Worm (Caenorhabditis elegans) whole organism, young adult: ENCODE measurements around the gene skr-18.
A peak's percentile ranks its signal among the peaks of the same experiment; 100 is the strongest.

Experiments used
- B0035.1 ChIP-seq: sonication (generic microtip); optimal IDR thresholded peaks from 2 replicates; lab custom pipeline; 2016; ENCODE audit warnings: missing genetic modification characterization, mild to moderate bottlenecking, missing compliant biosample characterization, missing genotype, missing genetic modification reagents
- B0336.3 ChIP-seq: fragments of 200-800 bp; sonication (Bioruptor generic); IDR thresholded peaks from 2 replicates; pipeline ENCODE4 v1.3.6; 2022; ENCODE audit warnings: missing genetic modification characterization, missing compliant biosample characterization
- C17E4.6 ChIP-seq: fragments of 200-800 bp; sonication (Bioruptor generic); IDR thresholded peaks from 2 replicates; pipeline ENCODE4 v1.3.6; 2022; ENCODE audit warnings: missing genetic modification reagents, missing genetic modification characterization, missing compliant biosample characterization
- F10E7.11 ChIP-seq: sonication (generic microtip); optimal IDR thresholded peaks from 2 replicates; lab custom pipeline; 2017; ENCODE audit warnings: mild to moderate bottlenecking, missing genetic modification characterization, moderate library complexity, missing compliant biosample characterization
- F39B2.1 ChIP-seq: fragments of 200-800 bp; sonication (Bioruptor generic); IDR thresholded peaks from 2 replicates; pipeline ENCODE4 v1.3.6; 2022; ENCODE audit warnings: missing genetic modification reagents, missing genetic modification characterization, missing compliant biosample characterization
- F49E8.2 ChIP-seq: sonication (generic microtip); optimal IDR thresholded peaks from 3 replicates; lab custom pipeline; 2017; ENCODE audit warnings: missing genetic modification characterization, mild to moderate bottlenecking, missing compliant biosample characterization, antibody characterized with exemption, moderate library complexity; ENCODE audit not compliant: insufficient read depth
- F52B5.7 ChIP-seq: sonication (generic microtip); optimal IDR thresholded peaks from 2 replicates; lab custom pipeline; 2016; ENCODE audit warnings: mild to moderate bottlenecking, missing genetic modification characterization, missing compliant biosample characterization
- ZK185.1 ChIP-seq: sonication (generic microtip); optimal IDR thresholded peaks from 2 replicates; lab custom pipeline; 2016; ENCODE audit warnings: mild to moderate bottlenecking, missing genetic modification characterization, missing compliant biosample characterization; ENCODE audit not compliant: poor library complexity, severe bottlenecking
- ama-1 ChIP-seq, 3 experiments: fragments of 150-350 bp in 1 of 3; sonication (generic microtip) in 2 of 3; optimal IDR thresholded peaks; 2 replicates each; lab custom pipeline; 2014 to 2018; ENCODE audit warnings: missing biosample characterization in 2 of 3, missing genetic modification characterization in 2 of 3, missing genetic modification reagents in 2 of 3
- aptf-3 ChIP-seq: fragments of 200-800 bp; sonication (Bioruptor generic); IDR thresholded peaks from 2 replicates; pipeline ENCODE4 v1.3.6; 2022; ENCODE audit warnings: missing genetic modification characterization, missing compliant biosample characterization
- athp-1 ChIP-seq: sonication (generic microtip); optimal IDR thresholded peaks from 2 replicates; lab custom pipeline; 2017; ENCODE audit warnings: mild to moderate bottlenecking, missing genetic modification characterization, missing compliant biosample characterization
- attf-5 ChIP-seq: fragments of 200-800 bp; sonication (Bioruptor generic); optimal IDR thresholded peaks from 2 replicates; lab custom pipeline; 2018; ENCODE audit warnings: mild to moderate bottlenecking, missing genetic modification characterization, missing compliant biosample characterization
- cebp-1 ChIP-seq, 2 experiments: fragments of 200-800 bp in 1 of 2; sonication (Bioruptor generic) in 1 of 2; sonication (generic microtip) in 1 of 2; IDR thresholded peaks in 1 of 2; optimal IDR thresholded peaks in 1 of 2; 2 replicates each; pipeline versions ENCODE4 v1.3.6 to Lab custom; 2017 to 2022; ENCODE audit warnings: missing compliant biosample characterization in 2 of 2, missing genetic modification characterization in 2 of 2, mild to moderate bottlenecking in 1 of 2, missing genetic modification reagents in 1 of 2, moderate library complexity in 1 of 2
- ceh-27 ChIP-seq: fragments of 200-800 bp; sonication (Bioruptor generic); optimal IDR thresholded peaks from 2 replicates; lab custom pipeline; 2018; ENCODE audit warnings: mild to moderate bottlenecking, missing genetic modification characterization, moderate library complexity, missing compliant biosample characterization
- ceh-91 ChIP-seq: fragments of 200-800 bp; sonication (Bioruptor generic); IDR thresholded peaks from 2 replicates; pipeline ENCODE4 v1.3.6; 2022; ENCODE audit warnings: missing genetic modification reagents, missing genetic modification characterization, missing compliant biosample characterization
- dox-1 ChIP-seq: fragments of 200-800 bp; sonication (Bioruptor generic); IDR thresholded peaks from 2 replicates; pipeline ENCODE4 v1.3.6; 2022; ENCODE audit warnings: missing genetic modification reagents, missing genetic modification characterization, missing compliant biosample characterization
- dpl-1 ChIP-seq: fragments of 150-350 bp; optimal IDR thresholded peaks from 2 replicates; lab custom pipeline; 2014; ENCODE audit warnings: missing biosample characterization, missing genetic modification reagents, missing genetic modification characterization
- egl-44 ChIP-seq: fragments of 200-800 bp; sonication (Bioruptor generic); IDR thresholded peaks from 2 replicates; pipeline ENCODE4 v1.3.6; 2022; ENCODE audit warnings: missing genetic modification reagents, missing genetic modification characterization, missing compliant biosample characterization
- ets-4 ChIP-seq: fragments of 200-800 bp; sonication (Bioruptor generic); optimal IDR thresholded peaks from 2 replicates; lab custom pipeline; 2018; ENCODE audit warnings: mild to moderate bottlenecking, missing genetic modification characterization, missing compliant biosample characterization
- gei-17 ChIP-seq: fragments of 200-800 bp; sonication (Bioruptor generic); optimal IDR thresholded peaks from 2 replicates; lab custom pipeline; 2018; ENCODE audit warnings: mild to moderate bottlenecking, missing genetic modification characterization, missing compliant biosample characterization
- lin-35 ChIP-seq, 3 experiments: fragments of 150-350 bp in 2 of 3; sonication (generic microtip) in 1 of 3; optimal IDR thresholded peaks; 2 replicates each; lab custom pipeline; 2014 to 2018; ENCODE audit warnings: missing biosample characterization in 3 of 3, missing genetic modification characterization in 3 of 3, missing genetic modification reagents in 3 of 3
- lsy-27 ChIP-seq: sonication (generic microtip); optimal IDR thresholded peaks from 2 replicates; lab custom pipeline; 2017; ENCODE audit warnings: missing genetic modification characterization, mild to moderate bottlenecking, missing compliant biosample characterization, antibody characterized with exemption, missing genotype, borderline replicate concordance; ENCODE audit not compliant: insufficient read depth
- mes-4 ChIP-seq: sonication (generic microtip); optimal IDR thresholded peaks from 2 replicates; lab custom pipeline; 2016; ENCODE audit warnings: missing genotype, missing genetic modification characterization, missing compliant biosample characterization
- nfya-1 ChIP-seq: sonication (generic microtip); optimal IDR thresholded peaks from 2 replicates; lab custom pipeline; 2017; ENCODE audit warnings: antibody characterized with exemption, missing compliant biosample characterization, missing genetic modification characterization, borderline replicate concordance; ENCODE audit not compliant: insufficient read depth
- nfya-2 ChIP-seq: fragments of 200-800 bp; sonication (Bioruptor generic); IDR thresholded peaks from 2 replicates; pipeline ENCODE4 v1.3.6; 2022; ENCODE audit warnings: missing genetic modification reagents, missing genetic modification characterization, missing compliant biosample characterization
- nfyb-1 ChIP-seq: fragments of 200-800 bp; sonication (Bioruptor generic); IDR thresholded peaks from 2 replicates; pipeline ENCODE4 v1.3.6; 2022; ENCODE audit warnings: missing genetic modification reagents, missing genetic modification characterization, missing compliant biosample characterization
- pbrm-1 ChIP-seq: fragments of 200-800 bp; sonication (Bioruptor generic); IDR thresholded peaks from 2 replicates; pipeline ENCODE4 v1.3.6; 2022; ENCODE audit warnings: missing genetic modification reagents, missing genetic modification characterization, missing compliant biosample characterization
- rec-8 ChIP-seq, 2 experiments: sonication (generic microtip); optimal IDR thresholded peaks; 2 replicates each; lab custom pipeline; 2016; ENCODE audit warnings: mild to moderate bottlenecking in 2 of 2, missing genetic modification characterization in 2 of 2, missing genetic modification reagents in 2 of 2, missing genotype in 2 of 2, missing biosample characterization in 1 of 2, missing compliant biosample characterization in 1 of 2, moderate library complexity in 1 of 2
- sdz-38 ChIP-seq: sonication (generic microtip); optimal IDR thresholded peaks from 2 replicates; lab custom pipeline; 2016; ENCODE audit warnings: missing genotype, missing genetic modification characterization, missing compliant biosample characterization
- sea-2 ChIP-seq: fragments of 200-800 bp; sonication (Bioruptor generic); IDR thresholded peaks from 2 replicates; pipeline ENCODE4 v1.3.6; 2022; ENCODE audit warnings: missing genetic modification characterization, missing compliant biosample characterization
- snpc-3.4 ChIP-seq: sonication (generic microtip); optimal IDR thresholded peaks from 2 replicates; lab custom pipeline; 2017; ENCODE audit warnings: missing genetic modification characterization, mild to moderate bottlenecking, missing compliant biosample characterization, antibody characterized with exemption, moderate library complexity, missing genotype, missing genetic modification reagents
- unc-130 ChIP-seq: sonication (generic microtip); optimal IDR thresholded peaks from 2 replicates; lab custom pipeline; 2016; ENCODE audit warnings: missing genetic modification reagents, missing genetic modification characterization, missing compliant biosample characterization
- unc-62 ChIP-seq: fragments of 150-350 bp; optimal IDR thresholded peaks from 2 replicates; lab custom pipeline; 2014; ENCODE audit warnings: missing biosample characterization, missing genetic modification reagents, missing genetic modification characterization
- zim-3 ChIP-seq: sonication (generic microtip); optimal IDR thresholded peaks from 2 replicates; lab custom pipeline; 2017; ENCODE audit warnings: mild to moderate bottlenecking, missing genetic modification characterization, moderate library complexity, missing compliant biosample characterization
- ztf-25 ChIP-seq: fragments of 200-800 bp; sonication (Bioruptor generic); IDR thresholded peaks from 2 replicates; pipeline ENCODE4 v1.3.6; 2022; ENCODE audit warnings: missing genetic modification reagents, missing genetic modification characterization, missing compliant biosample characterization
- ztf-26 ChIP-seq: sonication (generic microtip); optimal IDR thresholded peaks from 2 replicates; lab custom pipeline; 2017; ENCODE audit warnings: missing genetic modification characterization, missing compliant biosample characterization
- ztf-28 ChIP-seq: fragments of 200-800 bp; sonication (Bioruptor generic); IDR thresholded peaks from 2 replicates; pipeline ENCODE4 v1.3.6; 2022; ENCODE audit warnings: missing genetic modification reagents, missing genetic modification characterization, missing compliant biosample characterization

skr-18 gene

ce11 chrIV:762016-762459, 33.2 kb downstream of the skr-18 start:
- TF ChIP-seq F10E7.11 (tag; lab: Kevin White, UChicago) (no peak), cebp-1 (GFP tag; IDR thresholded peaks at IDR 0.05; lab: Robert Waterston, UW) (no peak), cebp-1 (tag; optimal IDR thresholded peaks at IDR 0.05; lab: Kevin White, UChicago) (no peak), F39B2.1 (GFP tag; lab: Robert Waterston, UW) (no peak), B0035.1 (tag; lab: Kevin White, UChicago) (peak; percentile 7), attf-5 (GFP tag; lab: Kevin White, UChicago) (no peak), F52B5.7 (tag; lab: Kevin White, UChicago) (no peak), dpl-1 (GFP tag; lab: Kevin White, UChicago) (no peak), ztf-28 (GFP tag; lab: Robert Waterston, UW) (no peak), unc-130 (GFP tag; lab: Kevin White, UChicago) (no peak), sdz-38 (no peak), ceh-27 (GFP tag; lab: Kevin White, UChicago) (no peak), B0336.3 (GFP tag; lab: Robert Waterston, UW) (no peak), rec-8 (tag; optimal IDR thresholded peaks at IDR 0.05; lab: Kevin White, UChicago) (no peak), C17E4.6 (no peak), nfya-2 (GFP tag; lab: Robert Waterston, UW) (no peak), ama-1 (optimal IDR thresholded peaks at IDR 0.05; lab: Kevin White, UChicago) (peak; percentile 87), ama-1 (GFP tag; optimal IDR thresholded peaks at IDR 0.05; lab: Kevin White, UChicago) (no peak)

DNA sequence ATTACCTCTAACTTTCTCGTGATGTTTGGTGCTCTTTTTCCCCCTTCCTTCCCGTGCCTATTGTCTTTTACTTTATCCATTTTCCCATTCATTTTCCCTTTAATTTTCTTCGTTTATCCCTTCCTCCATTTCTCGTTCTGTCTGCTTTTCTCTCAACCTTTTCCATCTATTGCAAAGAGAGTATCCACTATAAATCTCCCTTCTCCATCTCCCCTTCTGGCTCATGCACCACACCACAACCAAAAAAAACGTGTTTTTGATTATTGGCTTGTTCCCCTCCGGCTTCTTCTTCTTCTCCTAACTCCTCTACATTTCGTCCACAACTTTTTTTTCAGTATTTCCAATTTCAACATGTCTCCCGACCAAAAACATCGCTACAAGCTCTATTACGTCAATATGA, 35.0 kb downstream of the skr-18 start, which contains the start of gene gst-40:
Gene gst-40 (plus strand): TSS at position 236 of the 400 bp plus-strand sequence.
- TF ChIP-seq pbrm-1 (GFP tag; lab: Robert Waterston, UW) (no peak), ceh-27 (GFP tag; lab: Kevin White, UChicago) (no peak), F49E8.2 (no peak), nfyb-1 (GFP tag; lab: Robert Waterston, UW) (no peak), unc-62 (no peak), egl-44 (GFP tag; lab: Robert Waterston, UW) (no peak), athp-1 (tag; lab: Kevin White, UChicago) (no peak), ets-4 (no peak)

DNA sequence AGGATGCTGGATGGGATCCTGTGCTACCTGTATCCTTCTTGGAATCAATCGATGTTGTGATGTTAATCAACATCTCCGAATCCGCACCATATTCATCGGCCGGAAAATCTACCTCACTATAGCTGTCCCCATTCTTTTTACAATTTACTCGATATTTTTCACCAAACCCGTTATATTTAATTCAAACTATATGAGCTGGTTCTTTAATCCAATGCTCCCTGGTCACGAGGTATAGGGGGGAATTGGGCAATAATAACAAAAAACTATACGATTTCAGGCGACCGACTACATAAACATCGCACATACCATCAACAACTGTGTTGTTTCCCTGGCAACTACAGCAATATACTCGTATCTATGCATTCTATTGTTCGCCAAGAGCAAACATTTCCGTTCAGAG, 37.7 kb downstream of the skr-18 start:
- TF ChIP-seq snpc-3.4 (tag; lab: Kevin White, UChicago): no peak
- no peak for TF ChIP-seq ztf-28 (GFP tag; lab: Robert Waterston, UW)
- no peak for TF ChIP-seq cebp-1 (GFP tag; IDR thresholded peaks at IDR 0.05; lab: Robert Waterston, UW)
- no peak for TF ChIP-seq cebp-1 (tag; optimal IDR thresholded peaks at IDR 0.05; lab: Kevin White, UChicago)
- TF ChIP-seq ztf-26 (tag; lab: Kevin White, UChicago): no peak
- TF ChIP-seq dox-1 (GFP tag; lab: Robert Waterston, UW): no peak
- TF ChIP-seq zim-3 (tag; lab: Kevin White, UChicago): no peak
- TF ChIP-seq dpl-1 (GFP tag; lab: Kevin White, UChicago): no peak
- TF ChIP-seq sea-2 (GFP tag; lab: Robert Waterston, UW): no peak
- TF ChIP-seq ztf-25 (GFP tag; lab: Robert Waterston, UW): no peak
- no peak for TF ChIP-seq ZK185.1
- no peak for TF ChIP-seq ceh-91
- no peak for TF ChIP-seq gei-17 (GFP tag; lab: Kevin White, UChicago)
- no peak for TF ChIP-seq mes-4 (tag; lab: Kevin White, UChicago)
- no peak for TF ChIP-seq nfya-1
- TF ChIP-seq lin-35 (GFP tag; optimal IDR thresholded peaks at IDR 0.05; lab: Kevin White, UChicago): no peak
- no peak for TF ChIP-seq aptf-3 (GFP tag; lab: Robert Waterston, UW)
- no peak for TF ChIP-seq lsy-27 (tag; lab: Kevin White, UChicago)
